In the genomic region with DNA sequence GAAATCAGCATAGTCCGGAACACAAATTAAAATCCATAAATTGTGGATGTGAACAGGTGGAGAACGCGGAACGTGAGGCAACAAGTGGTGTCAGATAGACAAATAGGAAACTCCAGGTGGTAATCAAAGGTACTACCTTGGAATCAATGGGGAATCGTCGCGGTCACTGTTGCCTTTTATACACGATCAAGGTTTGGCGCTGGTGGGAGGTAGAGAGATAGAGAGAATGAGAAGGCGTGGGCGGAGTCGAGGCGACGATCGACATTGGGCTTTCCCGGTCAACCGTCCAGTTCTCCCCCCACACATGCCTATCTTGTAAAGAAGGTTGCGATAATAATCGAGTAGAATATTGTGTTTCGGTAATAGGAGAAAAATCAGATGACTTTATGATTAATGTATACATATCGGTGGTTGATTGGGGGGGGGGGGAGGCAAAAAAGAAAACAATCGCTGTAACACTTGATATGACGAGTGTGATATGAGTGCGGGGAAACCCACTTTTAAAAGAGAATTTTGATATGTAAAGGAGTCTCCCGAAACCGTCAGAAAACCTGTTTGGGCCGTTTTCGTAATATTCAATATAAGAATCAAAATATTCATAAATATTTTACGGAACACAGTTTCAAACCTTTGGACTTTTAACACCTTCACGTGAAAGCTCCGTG, we compare ENCODE assay signal across 6 worm cellular contexts.
A peak's percentile ranks its signal among the peaks of the same experiment; 100 is the strongest.
TF ChIP-seq lines count a peak whose summit lies in the region.

Gene H40L08.8, minus strand, starts transcription at position 37 of the 665 bp plus-strand sequence.
Gene H40L08.2, minus strand, starts transcription at position 148 of the 665 bp plus-strand sequence.
Gene H40L08.7, minus strand, starts transcription at position 148 of the 665 bp plus-strand sequence.

TF ChIP-seq in whole organism, L1 larva, 84 proteins besides CTCF, POLR2A, EP300 and RAD21 (continues in another document):
- TF ChIP-seq hpl-2 (GFP tag; optimal IDR thresholded peaks at IDR 0.05; lab: Kevin White, UChicago) = no peak
- TF ChIP-seq sup-37 (GFP tag; optimal IDR thresholded peaks at IDR 0.05; lab: Kevin White, UChicago) = no peak
- peak in 3 of 6 experiments; percentile 4 to 32 (median 17) for TF ChIP-seq elt-3 (tag; optimal IDR thresholded peaks at IDR 0.05; lab: Kevin White, UChicago)
- TF ChIP-seq tbx-2 (tag; optimal IDR thresholded peaks at IDR 0.05; lab: Kevin White, UChicago) = peak; percentile 41
- peak; percentile 82 for TF ChIP-seq ama-1 (optimal IDR thresholded peaks at IDR 0.05; lab: Kevin White, UChicago)
- TF ChIP-seq egl-27 (tag; optimal IDR thresholded peaks at IDR 0.05; lab: Kevin White, UChicago) = no peak
- no peak for TF ChIP-seq ceh-63 (GFP tag; optimal IDR thresholded peaks at IDR 0.05; lab: Kevin White, UChicago)
- TF ChIP-seq isw-1 (GFP tag; IDR thresholded peaks at IDR 0.05; lab: Robert Waterston, UW) = no peak
- no peak for TF ChIP-seq jun-1 (tag; optimal IDR thresholded peaks at IDR 0.05; lab: Kevin White, UChicago)
- TF ChIP-seq nhr-71 (tag; optimal IDR thresholded peaks at IDR 0.05; lab: Kevin White, UChicago) = peak; percentile 71
- no peak for TF ChIP-seq rnt-1 (tag; optimal IDR thresholded peaks at IDR 0.05; lab: Kevin White, UChicago)
- peak; percentile 82 for TF ChIP-seq nhr-20 (tag; optimal IDR thresholded peaks at IDR 0.05; lab: Kevin White, UChicago)
- TF ChIP-seq snu-23 (GFP tag; optimal IDR thresholded peaks at IDR 0.05; lab: Kevin White, UChicago) = peak; percentile 61
- no peak for TF ChIP-seq snpc-4 (tag; optimal IDR thresholded peaks at IDR 0.05; lab: Kevin White, UChicago)

TF ChIP-seq in whole organism, L2 larva, 48 proteins besides CTCF, POLR2A, EP300 and RAD21 (continues in another document):
- TF ChIP-seq F13H6.1 (tag; optimal IDR thresholded peaks at IDR 0.05; lab: Kevin White, UChicago) (peak; percentile 1), gmeb-1 (tag; optimal IDR thresholded peaks at IDR 0.05; lab: Kevin White, UChicago) (peak; percentile 5), nhr-6 (tag; optimal IDR thresholded peaks at IDR 0.05; lab: Kevin White, UChicago) (no peak), dmd-4 (tag; optimal IDR thresholded peaks at IDR 0.05; lab: Kevin White, UChicago) (no peak), skn-1 (tag; optimal IDR thresholded peaks at IDR 0.05; lab: Kevin White, UChicago) (no peak), ama-1 (optimal IDR thresholded peaks at IDR 0.05; lab: Kevin White, UChicago) (peak; percentile 90), nhr-237 (tag; optimal IDR thresholded peaks at IDR 0.05; lab: Kevin White, UChicago) (no peak), unc-62 (GFP tag; optimal IDR thresholded peaks at IDR 0.05; lab: Kevin White, UChicago) (no peak), mbf-1 (tag; optimal IDR thresholded peaks at IDR 0.05; lab: Kevin White, UChicago) (no peak), fos-1 (tag; optimal IDR thresholded peaks at IDR 0.05; lab: Kevin White, UChicago) (no peak), nhr-23 (tag; optimal IDR thresholded peaks at IDR 0.05; lab: Kevin White, UChicago) (no peak), nhr-21 (tag; optimal IDR thresholded peaks at IDR 0.05; lab: Kevin White, UChicago) (peak; percentile 54), zag-1 (tag; optimal IDR thresholded peaks at IDR 0.05; lab: Kevin White, UChicago) (no peak), nhr-11 (tag; optimal IDR thresholded peaks at IDR 0.05; lab: Kevin White, UChicago) (no peak), alr-1 (tag; optimal IDR thresholded peaks at IDR 0.05; lab: Kevin White, UChicago) (no peak)

TF ChIP-seq in whole organism, L3 larva, 47 proteins besides CTCF, POLR2A, EP300 and RAD21 (continues in another document):
- TF ChIP-seq snpc-4 (tag; optimal IDR thresholded peaks at IDR 0.05; lab: Kevin White, UChicago) (peak; percentile 5), elt-1 (tag; optimal IDR thresholded peaks at IDR 0.05; lab: Kevin White, UChicago) (peak; percentile 30), skn-1 (tag; optimal IDR thresholded peaks at IDR 0.05; lab: Kevin White, UChicago) (no peak), eor-1 (tag; optimal IDR thresholded peaks at IDR 0.05; lab: Kevin White, UChicago) (no peak), nhr-25 (tag; optimal IDR thresholded peaks at IDR 0.05; lab: Kevin White, UChicago) (peak; percentile 77), elt-3 (tag; optimal IDR thresholded peaks at IDR 0.05; lab: Kevin White, UChicago) (peak in 1 of 3 experiments; percentile 43), nhr-11 (tag; optimal IDR thresholded peaks at IDR 0.05; lab: Kevin White, UChicago) (no peak), lin-39 (tag; optimal IDR thresholded peaks at IDR 0.05; lab: Kevin White, UChicago) (peak; percentile 0), ceh-28 (tag; optimal IDR thresholded peaks at IDR 0.05; lab: Kevin White, UChicago) (peak; percentile 6), jun-1 (tag; optimal IDR thresholded peaks at IDR 0.05; lab: Kevin White, UChicago) (no peak), fos-1 (tag; optimal IDR thresholded peaks at IDR 0.05; lab: Kevin White, UChicago) (no peak), nhr-28 (tag; optimal IDR thresholded peaks at IDR 0.05; lab: Kevin White, UChicago) (no peak), zag-1 (tag; optimal IDR thresholded peaks at IDR 0.05; lab: Kevin White, UChicago) (no peak), nhr-23 (tag; optimal IDR thresholded peaks at IDR 0.05; lab: Kevin White, UChicago) (peak; percentile 79), mml-1 (tag; optimal IDR thresholded peaks at IDR 0.05; lab: Kevin White, UChicago) (no peak)

TF ChIP-seq in whole organism, L4 larva, 104 proteins besides CTCF, POLR2A, EP300 and RAD21 (continues in another document):
- TF ChIP-seq mdl-1 (tag; optimal IDR thresholded peaks at IDR 0.05; lab: Kevin White, UChicago) (peak; percentile 42 to 47), madf-9 (GFP tag; conservative IDR thresholded peaks at IDR 0.05; lab: Robert Waterston, UW) (no peak), aha-1 (tag; lab: Kevin White, UChicago) (peak; percentile 98), nhr-76 (tag; optimal IDR thresholded peaks at IDR 0.05; lab: Kevin White, UChicago) (no peak), hlh-30 (tag; optimal IDR thresholded peaks at IDR 0.05; lab: Kevin White, UChicago; ENCODE audit: insufficient read depth) (peak; percentile 56), snpc-1.2 (GFP tag; IDR thresholded peaks at IDR 0.05; lab: Robert Waterston, UW) (no peak), dmd-6 (GFP tag; IDR thresholded peaks at IDR 0.05; lab: Robert Waterston, UW) (peak; percentile 16; the same call in 1 of the 2 replicates), egl-27 (tag; optimal IDR thresholded peaks at IDR 0.05; lab: Kevin White, UChicago) (no peak), ama-1 (optimal IDR thresholded peaks at IDR 0.05; lab: Kevin White, UChicago) (peak; percentile 97), nhr-25 (tag; optimal IDR thresholded peaks at IDR 0.05; lab: Kevin White, UChicago; ENCODE audit: borderline replicate concordance, insufficient read depth) (peak; percentile 56), mes-2 (tag; optimal IDR thresholded peaks at IDR 0.05; lab: Kevin White, UChicago; ENCODE audit: poor library complexity, severe bottlenecking) (no peak), zip-11 (GFP tag; IDR thresholded peaks at IDR 0.05; lab: Robert Waterston, UW) (no peak), mxl-3 (GFP tag; optimal IDR thresholded peaks at IDR 0.05; lab: Kevin White, UChicago) (peak; percentile 45), hlh-11 (tag; optimal IDR thresholded peaks at IDR 0.05; lab: Kevin White, UChicago) (peak; percentile 49)

TF ChIP-seq in whole organism, late embryonic, 69 proteins besides CTCF, POLR2A, EP300 and RAD21:
- no peak for TF ChIP-seq fkh-10 (GFP tag; optimal IDR thresholded peaks at IDR 0.05; lab: Kevin White, UChicago)
- peak; percentile 3 for TF ChIP-seq elt-2 (tag; optimal IDR thresholded peaks at IDR 0.05; lab: Kevin White, UChicago)

TF ChIP-seq in whole organism, mixed stage, embryonic, 35 proteins besides CTCF, POLR2A, EP300 and RAD21:
- TF ChIP-seq blmp-1 (tag; optimal IDR thresholded peaks at IDR 0.05; lab: Kevin White, UChicago) (no peak), ham-2 (GFP tag; optimal IDR thresholded peaks at IDR 0.05; lab: Kevin White, UChicago) (peak; percentile 38)

Comparison
In these comparisons a context has a peak if more than half of its experiments do, and no peak if none do; other contexts are left out.
1. Of the 29 proteins assayed by ChIP-seq in both whole organism, L4 larva and whole organism, L1 larva: peak only in whole organism, L4 larva: aha-1; only in whole organism, L1 larva: none; in both: ama-1; in neither: 24; mixed calls (peak in some experiments, not most) for 3.